Worm (Caenorhabditis elegans) whole organism, L1 larva: Measurements from ENCODE around the gene C01F1.5.

Experiments
- C04F5.9 ChIP-seq: sonication (generic microtip); optimal IDR thresholded peaks from 2 replicates; lab custom pipeline; 2016; ENCODE audit warnings: missing genetic modification characterization, missing compliant biosample characterization
- C16A3.4 ChIP-seq: fragments of 150-350 bp; optimal IDR thresholded peaks from 2 replicates; lab custom pipeline; 2014; ENCODE audit warnings: missing biosample characterization, missing genetic modification characterization
- C34B4.2 ChIP-seq: sonication (generic microtip); optimal IDR thresholded peaks from 2 replicates; lab custom pipeline; 2017; ENCODE audit warnings: mild to moderate bottlenecking, missing genetic modification characterization, missing compliant biosample characterization
- Y116A8C.19 ChIP-seq: sonication (generic microtip); optimal IDR thresholded peaks from 2 replicates; lab custom pipeline; 2016; ENCODE audit warnings: missing compliant biosample characterization, missing genetic modification characterization, borderline replicate concordance
- aha-1 ChIP-seq: fragments of 150-350 bp; optimal IDR thresholded peaks from 2 replicates; lab custom pipeline; 2014; ENCODE audit warnings: missing biosample characterization, missing genetic modification characterization
- ama-1 ChIP-seq: fragments of 150-350 bp; optimal IDR thresholded peaks from 2 replicates; lab custom pipeline; 2014
- blmp-1 ChIP-seq: fragments of 150-350 bp; optimal IDR thresholded peaks from 2 replicates; lab custom pipeline; 2014; ENCODE audit warnings: missing biosample characterization, missing genetic modification characterization
- ceh-8 ChIP-seq: fragments of 200-800 bp; sonication (Bioruptor generic); optimal IDR thresholded peaks from 2 replicates; lab custom pipeline; 2018; ENCODE audit warnings: mild to moderate bottlenecking, missing genetic modification characterization, moderate library complexity, missing compliant biosample characterization
- ceh-82 ChIP-seq, 3 experiments: fragments of 150-350 bp in 1 of 3; sonication (generic microtip) in 2 of 3; optimal IDR thresholded peaks; 2 replicates each; lab custom pipeline; 2014 to 2017; ENCODE audit warnings: missing biosample characterization in 3 of 3, missing genetic modification characterization in 3 of 3
- ceh-90 ChIP-seq: sonication (generic microtip); optimal IDR thresholded peaks from 2 replicates; lab custom pipeline; 2016; ENCODE audit warnings: missing genetic modification characterization, missing compliant biosample characterization
- ces-1 ChIP-seq: fragments of 150-350 bp; optimal IDR thresholded peaks from 2 replicates; lab custom pipeline; 2014; ENCODE audit warnings: missing biosample characterization, missing genetic modification reagents, missing genetic modification characterization
- dsc-1 ChIP-seq: sonication (generic microtip); optimal IDR thresholded peaks from 2 replicates; lab custom pipeline; 2016; ENCODE audit warnings: mild to moderate bottlenecking, missing genetic modification characterization, missing compliant biosample characterization
- efl-1 ChIP-seq, 4 experiments: fragments of 150-350 bp; optimal IDR thresholded peaks in 3 of 4; peaks in 1 of 4; 1 replicate in 1 of 4; 2 replicates in 3 of 4; lab custom pipeline; 2014; ENCODE audit warnings: missing biosample characterization in 2 of 4, missing genetic modification characterization in 2 of 4, missing genetic modification reagents in 2 of 4
- egl-27 ChIP-seq, 2 experiments: fragments of 150-350 bp in 1 of 2; sonication (generic microtip); optimal IDR thresholded peaks; 3 replicates each; lab custom pipeline; 2017 to 2018; ENCODE audit warnings: missing biosample characterization in 2 of 2, missing genetic modification characterization in 2 of 2, missing genetic modification reagents in 2 of 2
- elt-2 ChIP-seq: sonication (generic microtip); optimal IDR thresholded peaks from 2 replicates; lab custom pipeline; 2016; ENCODE audit warnings: missing genetic modification characterization, mild to moderate bottlenecking, inconsistent platforms, missing compliant biosample characterization, missing genetic modification reagents
- elt-3 ChIP-seq, 6 experiments: fragments of 150-350 bp in 1 of 6; sonication (generic microtip); optimal IDR thresholded peaks; 2 replicates each; lab custom pipeline; 2017 to 2018; ENCODE audit warnings: missing biosample characterization in 6 of 6, missing genetic modification characterization in 6 of 6, inconsistent platforms in 1 of 6
- ets-5 ChIP-seq: fragments of 200-800 bp; sonication (Bioruptor generic); IDR thresholded peaks from 2 replicates; pipeline ENCODE4 v1.3.6; 2022; ENCODE audit warnings: missing genetic modification characterization, missing compliant biosample characterization
- fkh-4 ChIP-seq: sonication (generic microtip); optimal IDR thresholded peaks from 2 replicates; lab custom pipeline; 2016; ENCODE audit warnings: missing compliant biosample characterization, missing genetic modification characterization, borderline replicate concordance
- fkh-8 ChIP-seq: sonication (generic microtip); optimal IDR thresholded peaks from 2 replicates; lab custom pipeline; 2016; ENCODE audit warnings: mild to moderate bottlenecking, missing genetic modification characterization, missing compliant biosample characterization
- hlh-4 ChIP-seq: sonication (generic microtip); optimal IDR thresholded peaks from 2 replicates; lab custom pipeline; 2016; ENCODE audit warnings: mild to moderate bottlenecking, missing genetic modification characterization, missing compliant biosample characterization
- isw-1 ChIP-seq: fragments of 200-800 bp; sonication (Bioruptor generic); IDR thresholded peaks from 2 replicates; pipeline ENCODE4 v1.3.6; 2022; ENCODE audit warnings: missing genetic modification characterization, missing compliant biosample characterization
- jun-1 ChIP-seq: fragments of 150-350 bp; optimal IDR thresholded peaks from 2 replicates; lab custom pipeline; 2014; ENCODE audit warnings: missing biosample characterization, missing genetic modification reagents, missing genetic modification characterization
- lin-13 ChIP-seq: fragments of 150-350 bp; optimal IDR thresholded peaks from 2 replicates; lab custom pipeline; 2014; ENCODE audit warnings: missing biosample characterization, missing genetic modification reagents, missing genetic modification characterization
- lin-14 ChIP-seq: fragments of 200-800 bp; sonication (Bioruptor generic); optimal IDR thresholded peaks from 2 replicates; lab custom pipeline; 2018; ENCODE audit warnings: mild to moderate bottlenecking, missing genetic modification characterization, moderate library complexity, missing compliant biosample characterization
- lin-15B ChIP-seq: fragments of 150-350 bp; sonication (generic microtip); optimal IDR thresholded peaks from 3 replicates; lab custom pipeline; 2014; ENCODE audit warnings: missing biosample characterization, missing genetic modification characterization
- lsy-2 ChIP-seq, 2 experiments: fragments of 150-350 bp; optimal IDR thresholded peaks; 2 replicates each; lab custom pipeline; 2014; ENCODE audit warnings: missing biosample characterization in 2 of 2, missing genetic modification characterization in 2 of 2
- mab-9 ChIP-seq: fragments of 200-800 bp; sonication (Bioruptor generic); IDR thresholded peaks from 2 replicates; pipeline ENCODE4 v1.3.6; 2022; ENCODE audit warnings: missing genetic modification reagents, missing genetic modification characterization, missing compliant biosample characterization
- mdl-1 ChIP-seq, 2 experiments: fragments of 150-350 bp; optimal IDR thresholded peaks; 2 replicates each; lab custom pipeline; 2014 to 2017; ENCODE audit warnings: missing biosample characterization in 2 of 2, missing genetic modification characterization in 2 of 2, inconsistent platforms in 1 of 2
- mep-1 ChIP-seq: fragments of 150-350 bp; optimal IDR thresholded peaks from 2 replicates; lab custom pipeline; 2014; ENCODE audit warnings: missing biosample characterization, missing genetic modification characterization
- nhr-12 ChIP-seq: sonication (generic microtip); optimal IDR thresholded peaks from 2 replicates; lab custom pipeline; 2017; ENCODE audit warnings: missing biosample characterization, missing genetic modification characterization
- nhr-19 ChIP-seq: fragments of 200-800 bp; sonication (Bioruptor generic); conservative IDR thresholded peaks from 2 replicates; pipeline ENCODE4 v1.3.6; 2022; ENCODE audit warnings: missing genetic modification characterization, missing compliant biosample characterization
- nhr-237 ChIP-seq: fragments of 150-350 bp; optimal IDR thresholded peaks from 2 replicates; lab custom pipeline; 2014; ENCODE audit warnings: missing biosample characterization, missing genetic modification characterization
- nhr-28 ChIP-seq: fragments of 150-350 bp; optimal IDR thresholded peaks from 2 replicates; lab custom pipeline; 2014; ENCODE audit warnings: missing biosample characterization, missing genetic modification characterization
- nhr-77 ChIP-seq: fragments of 150-350 bp; optimal IDR thresholded peaks from 2 replicates; lab custom pipeline; 2014; ENCODE audit warnings: missing biosample characterization, missing genetic modification characterization
- nhr-84 ChIP-seq: sonication (generic microtip); optimal IDR thresholded peaks from 2 replicates; lab custom pipeline; 2017; ENCODE audit warnings: missing biosample characterization, missing genetic modification characterization
- nhr-85 ChIP-seq: sonication (generic microtip); peaks from one replicate; lab custom pipeline; 2016; ENCODE audit warnings: missing genetic modification characterization, inconsistent platforms, missing compliant biosample characterization
- pag-3 ChIP-seq: sonication (generic microtip); optimal IDR thresholded peaks from 2 replicates; lab custom pipeline; 2017; ENCODE audit warnings: missing genetic modification characterization, mild to moderate bottlenecking, missing compliant biosample characterization, antibody characterized with exemption, borderline replicate concordance; ENCODE audit not compliant: insufficient read depth
- pax-3 ChIP-seq: fragments of 200-800 bp; sonication (Bioruptor generic); optimal IDR thresholded peaks from 2 replicates; lab custom pipeline; 2018; ENCODE audit warnings: mild to moderate bottlenecking, missing genetic modification characterization, moderate library complexity, missing compliant biosample characterization
- snpc-4 ChIP-seq: fragments of 150-350 bp; optimal IDR thresholded peaks from 2 replicates; lab custom pipeline; 2014; ENCODE audit warnings: missing biosample characterization, missing genetic modification characterization
- sox-4 ChIP-seq: sonication (generic microtip); optimal IDR thresholded peaks from 2 replicates; lab custom pipeline; 2016; ENCODE audit warnings: missing genetic modification characterization, missing compliant biosample characterization
- sup-37 ChIP-seq: fragments of 200-800 bp; sonication (Bioruptor generic); optimal IDR thresholded peaks from 2 replicates; lab custom pipeline; 2018; ENCODE audit warnings: mild to moderate bottlenecking, missing genetic modification characterization, missing compliant biosample characterization
- swsn-7 ChIP-seq: sonication (generic microtip); optimal IDR thresholded peaks from 2 replicates; lab custom pipeline; 2016; ENCODE audit warnings: missing genetic modification characterization, missing compliant biosample characterization
- tbx-2 ChIP-seq: sonication (generic microtip); optimal IDR thresholded peaks from 2 replicates; lab custom pipeline; 2016; ENCODE audit warnings: missing genetic modification characterization, missing compliant biosample characterization
- unc-130 ChIP-seq: fragments of 150-350 bp; optimal IDR thresholded peaks from 2 replicates; lab custom pipeline; 2017; ENCODE audit warnings: missing biosample characterization, missing genetic modification characterization, inconsistent platforms
- unc-30 ChIP-seq: sonication (generic microtip); optimal IDR thresholded peaks from 2 replicates; lab custom pipeline; 2017; ENCODE audit warnings: missing biosample characterization, missing genetic modification characterization
- unc-98 ChIP-seq: fragments of 200-800 bp; sonication (Bioruptor generic); IDR thresholded peaks from 2 replicates; pipeline ENCODE4 v1.3.6; 2022; ENCODE audit warnings: missing genetic modification characterization, missing compliant biosample characterization
- zip-4 ChIP-seq: fragments of 200-800 bp; sonication (Bioruptor generic); optimal IDR thresholded peaks from 2 replicates; lab custom pipeline; 2018; ENCODE audit warnings: mild to moderate bottlenecking, missing genetic modification characterization, moderate library complexity, missing compliant biosample characterization
- ztf-4 ChIP-seq: fragments of 150-350 bp; optimal IDR thresholded peaks from 2 replicates; lab custom pipeline; 2014; ENCODE audit warnings: missing biosample characterization, missing genetic modification characterization

C01F1.5 gene

ce11 chrII:4288572-4288971, 6.9 kb upstream of the C01F1.5 start:
- no peak for TF ChIP-seq egl-27 (tag; optimal IDR thresholded peaks at IDR 0.05; lab: Kevin White, UChicago)
- TF ChIP-seq swsn-7 (tag; lab: Kevin White, UChicago) = no peak
- TF ChIP-seq lsy-2 (tag; optimal IDR thresholded peaks at IDR 0.05; lab: Kevin White, UChicago) = peak in 1 of 2 experiments; percentile 1
- TF ChIP-seq ets-5 (GFP tag; lab: Robert Waterston, UW) = no peak
- no peak for TF ChIP-seq zip-4
- TF ChIP-seq C16A3.4 (tag; lab: Kevin White, UChicago) = no peak
- TF ChIP-seq mdl-1 (tag; optimal IDR thresholded peaks at IDR 0.05; lab: Kevin White, UChicago) = no peak
- no peak for TF ChIP-seq sox-4 (tag; lab: Kevin White, UChicago)
- TF ChIP-seq nhr-77 (tag; lab: Kevin White, UChicago) = no peak
- TF ChIP-seq nhr-237 (tag; lab: Kevin White, UChicago) = no peak
- no peak for TF ChIP-seq unc-98 (GFP tag; lab: Robert Waterston, UW)
- no peak for TF ChIP-seq ceh-82 (tag; optimal IDR thresholded peaks at IDR 0.05; lab: Kevin White, UChicago)
- peak; percentile 2 for TF ChIP-seq mep-1 (tag; lab: Kevin White, UChicago)
- no peak for TF ChIP-seq C04F5.9
- TF ChIP-seq nhr-19 (GFP tag; lab: Robert Waterston, UW) = no peak
- TF ChIP-seq sup-37 (GFP tag; lab: Kevin White, UChicago) = no peak
- TF ChIP-seq fkh-8 (tag; lab: Kevin White, UChicago) = no peak
- TF ChIP-seq lin-13 (GFP tag; lab: Kevin White, UChicago) = no peak
- no peak for TF ChIP-seq efl-1 (optimal IDR thresholded peaks at IDR 0.05; lab: Kevin White, UChicago)
- TF ChIP-seq efl-1 (GFP tag; optimal IDR thresholded peaks at IDR 0.05 in 1 of 2; lab: Kevin White, UChicago) = no peak
- TF ChIP-seq blmp-1 (tag; lab: Kevin White, UChicago) = no peak
- no peak for TF ChIP-seq nhr-28 (tag; lab: Kevin White, UChicago)
- no peak for TF ChIP-seq snpc-4 (tag; lab: Kevin White, UChicago)
- TF ChIP-seq pax-3 (tag; lab: Kevin White, UChicago) = peak; percentile 29
- TF ChIP-seq aha-1 (tag; lab: Kevin White, UChicago) = no peak
- TF ChIP-seq elt-2 (tag; lab: Kevin White, UChicago) = peak; percentile 52
- TF ChIP-seq dsc-1 = peak; percentile 53
- no peak for TF ChIP-seq ceh-90
- TF ChIP-seq tbx-2 (tag; lab: Kevin White, UChicago) = no peak
- no peak for TF ChIP-seq ztf-4 (tag; lab: Kevin White, UChicago)
- no peak for TF ChIP-seq hlh-4
- TF ChIP-seq ama-1 = no peak
- TF ChIP-seq unc-130 (tag; lab: Kevin White, UChicago) = no peak
- peak in 1 of 6 experiments; percentile 32 for TF ChIP-seq elt-3 (tag; optimal IDR thresholded peaks at IDR 0.05; lab: Kevin White, UChicago)
- no peak for TF ChIP-seq pag-3 (tag; lab: Kevin White, UChicago)
- no peak for TF ChIP-seq ceh-8 (GFP tag; lab: Kevin White, UChicago)
- no peak for TF ChIP-seq fkh-4 (tag; lab: Kevin White, UChicago)
- no peak for TF ChIP-seq unc-30 (tag; lab: Kevin White, UChicago)
- no peak for TF ChIP-seq lin-15B (tag; lab: Kevin White, UChicago)
- no peak for TF ChIP-seq Y116A8C.19 (tag; lab: Kevin White, UChicago)
- TF ChIP-seq nhr-12 = no peak
- no peak for TF ChIP-seq nhr-84 (tag; lab: Kevin White, UChicago)
- peak; percentile 28 for TF ChIP-seq lin-14 (GFP tag; lab: Kevin White, UChicago)
- no peak for TF ChIP-seq ces-1 (GFP tag; lab: Kevin White, UChicago)
- TF ChIP-seq C34B4.2 (tag; lab: Kevin White, UChicago) = no peak
- TF ChIP-seq jun-1 = no peak
- peak; percentile 66 for TF ChIP-seq nhr-85 (tag; lab: Kevin White, UChicago)
- TF ChIP-seq isw-1 = no peak
- no peak for TF ChIP-seq mab-9
